Fruit fly (Drosophila melanogaster): Measurements from ENCODE around the gene homer.

homer gene

dm6 chr2L:6693794-6694254 is 29.3 kb downstream of the homer start (continued):
- TF ChIP-seq sens (GFP tag) (peak; percentile 90), Hr39 (optimal IDR thresholded peaks at IDR 0.05) (no peak), dimm (GFP tag; IDR thresholded peaks at IDR 0.05) (no peak), CG17361 (GFP tag; IDR thresholded peaks at IDR 0.05) (peak; percentile 83), NFAT (GFP tag; IDR thresholded peaks at IDR 0.05) (no peak), CG31388 (GFP tag; optimal IDR thresholded peaks at IDR 0.05) (no peak), nerfin-2 (GFP tag; IDR thresholded peaks at IDR 0.05; ENCODE audit: partially characterized antibody) (no peak), sisA (GFP tag; IDR thresholded peaks at IDR 0.05) (0 out of 2 replicates have a peak, but pooled peaks have one; percentile 21), fd96Cb (tag; optimal IDR thresholded peaks at IDR 0.05) (peak; percentile 46), CG11696 (GFP tag; IDR thresholded peaks at IDR 0.05) (no peak), Sry-δ (GFP tag; optimal IDR thresholded peaks at IDR 0.05) (no peak), Hey (tag; optimal IDR thresholded peaks at IDR 0.05) (no peak), mirr (GFP tag; optimal IDR thresholded peaks at IDR 0.05) (no peak), CG9727 (GFP tag; optimal IDR thresholded peaks at IDR 0.05) (peak; percentile 64), Hr3 (GFP tag; optimal IDR thresholded peaks at IDR 0.05) (peak; percentile 27), CG13123 (GFP tag; optimal IDR thresholded peaks at IDR 0.05) (no peak), CG6813 (GFP tag; optimal IDR thresholded peaks at IDR 0.05) (no peak), rib (GFP tag; IDR thresholded peaks at IDR 0.05) (no peak), D19B (GFP tag; optimal IDR thresholded peaks at IDR 0.05) (no peak), zen (tag; optimal IDR thresholded peaks at IDR 0.05) (no peak), Dbx (GFP tag; IDR thresholded peaks at IDR 0.05) (no peak), BEAF-32 (GFP tag; optimal IDR thresholded peaks at IDR 0.05) (no peak), E2f1 (GFP tag; IDR thresholded peaks at IDR 0.05) (0 out of 2 replicates have a peak, but pooled peaks have one; percentile 10), CG3995 (GFP tag; optimal IDR thresholded peaks at IDR 0.05) (no peak), CG6854 (GFP tag; optimal IDR thresholded peaks at IDR 0.05) (peak; percentile 36), unpg (GFP tag; optimal IDR thresholded peaks at IDR 0.05) (peak; percentile 36), sc (optimal IDR thresholded peaks at IDR 0.05) (no peak), sc (GFP tag; optimal IDR thresholded peaks at IDR 0.05) (peak; percentile 37), B-H2 (GFP tag; optimal IDR thresholded peaks at IDR 0.05) (no peak), CG10979 (tag; optimal IDR thresholded peaks at IDR 0.05) (peak; percentile 83), CG7928 (GFP tag; optimal IDR thresholded peaks at IDR 0.05) (no peak), Lhr (GFP tag; optimal IDR thresholded peaks at IDR 0.05) (no peak), Doc2 (GFP tag; IDR thresholded peaks at IDR 0.05) (no peak), CG6272 (GFP tag; IDR thresholded peaks at IDR 0.05) (no peak), eve (GFP tag; optimal IDR thresholded peaks at IDR 0.05) (no peak), CG2875 (GFP tag; optimal IDR thresholded peaks at IDR 0.05) (peak; percentile 50), Dip3 (GFP tag; optimal IDR thresholded peaks at IDR 0.05) (no peak), CG6175 (GFP tag; IDR thresholded peaks at IDR 0.05) (no peak), CG3163 (GFP tag; optimal IDR thresholded peaks at IDR 0.05) (no peak), bbx (GFP tag; IDR thresholded peaks at IDR 0.05; ENCODE audit: partially characterized antibody) (no peak), CG9797 (GFP tag; optimal IDR thresholded peaks at IDR 0.05) (no peak), CG32767 (GFP tag; IDR thresholded peaks at IDR 0.05) (no peak), esg (GFP tag; conservative IDR thresholded peaks at IDR 0.05) (no peak), CHES-1-like (GFP tag; optimal IDR thresholded peaks at IDR 0.05) (no peak), CG7357 (GFP tag; IDR thresholded peaks at IDR 0.05) (no peak), CG18599 (GFP tag; optimal IDR thresholded peaks at IDR 0.05) (no peak), Dp (GFP tag; optimal IDR thresholded peaks at IDR 0.05) (no peak), gsb (GFP tag; IDR thresholded peaks at IDR 0.05) (no peak), ken (GFP tag; IDR thresholded peaks at IDR 0.05) (no peak; the same call in 2 of the 3 replicates), CG31365 (tag; optimal IDR thresholded peaks at IDR 0.05) (no peak), CG1832 (GFP tag; optimal IDR thresholded peaks at IDR 0.05) (no peak), bsh (GFP tag; optimal IDR thresholded peaks at IDR 0.05) (peak; percentile 47 to 58)
